Worm (Caenorhabditis elegans) whole organism, L2 larva: Measurements from ENCODE around the gene rab-1.

Experiments
- ama-1 ChIP-seq: fragments of 150-350 bp; optimal IDR thresholded peaks from 2 replicates; lab custom pipeline; 2018; ENCODE audit warnings: inconsistent platforms
- nhr-12 ChIP-seq: fragments of 150-350 bp; optimal IDR thresholded peaks from 2 replicates; lab custom pipeline; 2014; ENCODE audit warnings: missing biosample characterization, missing genetic modification characterization
- nhr-23 ChIP-seq: fragments of 150-350 bp; optimal IDR thresholded peaks from 2 replicates; lab custom pipeline; 2014; ENCODE audit warnings: missing biosample characterization, missing genetic modification reagents, missing genetic modification characterization
- snpc-4 ChIP-seq: fragments of 150-350 bp; optimal IDR thresholded peaks from 2 replicates; lab custom pipeline; 2014; ENCODE audit warnings: missing biosample characterization, missing genetic modification characterization
- zag-1 ChIP-seq: fragments of 150-350 bp; optimal IDR thresholded peaks from 2 replicates; lab custom pipeline; 2014; ENCODE audit warnings: missing biosample characterization, missing genetic modification characterization

DNA sequence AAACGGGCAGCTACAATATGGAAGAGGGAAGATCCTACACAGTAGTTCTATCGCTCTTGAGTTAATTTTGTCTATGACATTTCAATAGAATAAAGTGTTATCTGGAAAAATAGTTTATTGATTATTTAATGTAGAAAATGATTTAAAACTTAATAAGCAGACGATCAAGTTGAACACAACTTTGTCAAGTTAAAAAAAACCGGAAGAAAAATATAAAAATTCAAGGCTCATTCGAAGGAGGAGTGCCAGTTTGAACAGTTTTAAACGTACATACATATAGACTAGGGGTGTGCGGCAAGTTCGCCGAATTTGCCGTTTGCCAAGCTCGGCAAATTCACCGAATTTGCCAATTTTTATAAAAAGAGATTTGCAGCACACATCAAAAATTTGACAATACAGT lies 35.4 kb upstream of the rab-1 start, which contains the start of gene egl-2:
- no peak for TF ChIP-seq snpc-4
- no peak for TF ChIP-seq zag-1
- TF ChIP-seq ama-1, result no peak
- TF ChIP-seq nhr-23 (tag; lab: Kevin White, UChicago), result no peak
- TF ChIP-seq nhr-12, result no peak
